Worm (Caenorhabditis elegans): Measurements from ENCODE around the gene mrck-1.

ce11 chrV:6259139-6259538, 7.9 kb downstream of the mrck-1 start, which contains the start of gene K08B12.1:
- TF ChIP-seq nhr-237 (tag; optimal IDR thresholded peaks at IDR 0.05) = no peak
- TF ChIP-seq lsy-12 (tag; optimal IDR thresholded peaks at IDR 0.05) = no peak
- no peak for TF ChIP-seq ztf-11 (tag; optimal IDR thresholded peaks at IDR 0.05)
